Fruit fly (Drosophila melanogaster): ENCODE measurements around the gene CG8916.

The CG8916 gene

DNA sequence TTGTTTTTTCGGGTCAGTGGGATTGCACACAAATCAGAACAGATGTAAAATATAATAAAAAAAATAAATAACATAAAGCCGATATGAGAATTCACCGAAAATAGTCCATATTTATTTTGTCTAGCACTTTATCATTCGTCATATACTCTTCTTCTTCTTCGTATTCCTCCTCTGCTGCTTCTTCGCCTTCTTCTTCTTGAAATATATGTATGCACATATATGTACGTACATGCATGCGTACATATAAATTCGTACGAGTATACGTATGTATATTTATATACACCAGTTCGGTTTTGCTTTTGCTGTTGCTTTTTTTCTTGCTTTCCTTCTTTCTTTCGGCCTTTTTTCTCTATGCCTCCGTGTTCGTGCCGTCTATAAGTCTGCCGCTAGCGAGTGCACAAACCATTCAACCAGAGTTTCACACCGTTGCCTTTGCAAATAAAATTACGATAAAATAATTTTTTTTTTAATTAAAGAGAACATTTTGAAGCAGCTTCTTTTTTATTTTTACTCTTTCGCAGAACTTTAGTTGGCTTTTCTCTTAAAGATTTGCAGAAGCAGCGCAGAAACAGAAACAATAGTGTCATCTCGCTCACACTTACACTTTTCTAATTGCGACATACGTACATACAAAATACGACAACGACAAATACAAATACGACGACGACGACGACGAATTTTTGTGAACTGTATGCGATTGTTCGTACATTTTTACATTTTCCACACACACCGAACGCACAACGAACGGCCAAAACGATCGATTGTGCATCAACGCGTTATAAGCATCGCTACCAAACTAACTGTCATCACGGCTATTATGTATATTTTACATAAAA, 35.1 kb upstream of the CG8916 start (continued):
- TF ChIP-seq CG14014 (GFP tag; IDR thresholded peaks at IDR 0.05), result no peak
- TF ChIP-seq CG11093 (GFP tag; IDR thresholded peaks at IDR 0.05), result no peak
- no peak for TF ChIP-seq cad (GFP tag; optimal IDR thresholded peaks at IDR 0.05)
- TF ChIP-seq ttk (GFP tag; IDR thresholded peaks at IDR 0.05), result no peak
- no peak for TF ChIP-seq CG5180 (GFP tag; optimal IDR thresholded peaks at IDR 0.05)
- TF ChIP-seq Atf3 (GFP tag; optimal IDR thresholded peaks at IDR 0.05), result no peak
- TF ChIP-seq CG17361 (GFP tag; IDR thresholded peaks at IDR 0.05), result no peak
- TF ChIP-seq CG8359 (GFP tag; optimal IDR thresholded peaks at IDR 0.05; ENCODE audit: borderline replicate concordance), result no peak
- no peak for TF ChIP-seq CG15011 (GFP tag; optimal IDR thresholded peaks at IDR 0.05)
- TF ChIP-seq CG9609 (GFP tag; optimal IDR thresholded peaks at IDR 0.05), result no peak
- TF ChIP-seq corto (GFP tag; optimal IDR thresholded peaks at IDR 0.05), result peak; percentile 10
- TF ChIP-seq Hmr (GFP tag; optimal IDR thresholded peaks at IDR 0.05), result no peak
- TF ChIP-seq Lhr (GFP tag; optimal IDR thresholded peaks at IDR 0.05), result no peak
- TF ChIP-seq cato (GFP tag; optimal IDR thresholded peaks at IDR 0.05; ENCODE audit: borderline replicate concordance), result no peak
- peak; percentile 58 for TF ChIP-seq Bgb (GFP tag; IDR thresholded peaks at IDR 0.05; ENCODE audit: partially characterized antibody)
- TF ChIP-seq CG2129 (GFP tag; IDR thresholded peaks at IDR 0.05; ENCODE audit: partially characterized antibody), result no peak
- TF ChIP-seq CG6791 (GFP tag; IDR thresholded peaks at IDR 0.05; ENCODE audit: partially characterized antibody), result peak; percentile 63; the same call in 2 of the 3 replicates
- peak; percentile 32 for TF ChIP-seq B-H2 (GFP tag; optimal IDR thresholded peaks at IDR 0.05)
- TF ChIP-seq CG6683 (GFP tag; optimal IDR thresholded peaks at IDR 0.05), result no peak
- TF ChIP-seq Atf-2 (GFP tag; optimal IDR thresholded peaks at IDR 0.05), result no peak
- no peak for TF ChIP-seq Doc2 (GFP tag; IDR thresholded peaks at IDR 0.05)
- TF ChIP-seq gsb-n (tag; optimal IDR thresholded peaks at IDR 0.05), result no peak
- no peak for TF ChIP-seq gce (GFP tag; IDR thresholded peaks at IDR 0.05)
- no peak for TF ChIP-seq kay (GFP tag; optimal IDR thresholded peaks at IDR 0.05)
- TF ChIP-seq grau (tag; optimal IDR thresholded peaks at IDR 0.05), result no peak
- TF ChIP-seq schlank (tag; optimal IDR thresholded peaks at IDR 0.05), result no peak
- TF ChIP-seq CG13775 (GFP tag; optimal IDR thresholded peaks at IDR 0.05), result no peak
- TF ChIP-seq pita (GFP tag; optimal IDR thresholded peaks at IDR 0.05), result peak; percentile 79
- no peak for TF ChIP-seq NfI (GFP tag; optimal IDR thresholded peaks at IDR 0.05)
- TF ChIP-seq Sin3A (optimal IDR thresholded peaks at IDR 0.05), result no peak
- TF ChIP-seq YL-1 (GFP tag; optimal IDR thresholded peaks at IDR 0.05), result peak; percentile 84
- no peak for TF ChIP-seq CG10274 (GFP tag; optimal IDR thresholded peaks at IDR 0.05)
- TF ChIP-seq E2f1 (GFP tag; IDR thresholded peaks at IDR 0.05), result no peak
- no peak for TF ChIP-seq CG6765 (GFP tag; optimal IDR thresholded peaks at IDR 0.05)
- TF ChIP-seq CG11456 (GFP tag; IDR thresholded peaks at IDR 0.05), result no peak
- no peak for TF ChIP-seq CG2889 (GFP tag; IDR thresholded peaks at IDR 0.05)
- no peak for TF ChIP-seq lmd (GFP tag; IDR thresholded peaks at IDR 0.05)
- TF ChIP-seq ara (GFP tag; IDR thresholded peaks at IDR 0.05), result no peak
- TF ChIP-seq CG4854 (GFP tag; optimal IDR thresholded peaks at IDR 0.05), result no peak
- no peak for TF ChIP-seq Awh (GFP tag; IDR thresholded peaks at IDR 0.05)
- no peak for TF ChIP-seq Usf (GFP tag; optimal IDR thresholded peaks at IDR 0.05)
- TF ChIP-seq CG6654 (GFP tag; optimal IDR thresholded peaks at IDR 0.05), result no peak
- TF ChIP-seq repo (GFP tag; optimal IDR thresholded peaks at IDR 0.05), result no peak
- no peak for TF ChIP-seq danr (GFP tag; IDR thresholded peaks at IDR 0.05)
- TF ChIP-seq CG11085 (GFP tag; IDR thresholded peaks at IDR 0.05), result no peak
- no peak for TF ChIP-seq CrebB (tag; optimal IDR thresholded peaks at IDR 0.05)
- no peak for TF ChIP-seq crp (GFP tag; optimal IDR thresholded peaks at IDR 0.05)
- no peak for TF ChIP-seq org-1 (GFP tag; optimal IDR thresholded peaks at IDR 0.05)
- TF ChIP-seq gsb (GFP tag; IDR thresholded peaks at IDR 0.05), result no peak
- TF ChIP-seq Dbx (GFP tag; IDR thresholded peaks at IDR 0.05), result no peak

Data from whole organism, embryonic.